Worm (Caenorhabditis elegans) whole organism, young adult: ENCODE measurements around the gene txt-2.
"Not testable (repeated sequence)": the region's sequence is repeated elsewhere in the genome, so short reads cannot be mapped to it uniquely, and the experiment has no call there.

Source experiments
- B0019.2 ChIP-seq: fragments of 200-800 bp; sonication (Bioruptor generic); conservative IDR thresholded peaks from 2 replicates; pipeline ENCODE4 v1.3.6; 2022; ENCODE audit warnings: missing genetic modification reagents, missing genetic modification characterization, missing compliant biosample characterization
- B0336.3 ChIP-seq: fragments of 200-800 bp; sonication (Bioruptor generic); IDR thresholded peaks from 2 replicates; pipeline ENCODE4 v1.3.6; 2022; ENCODE audit warnings: missing genetic modification characterization, missing compliant biosample characterization
- C17E4.6 ChIP-seq: fragments of 200-800 bp; sonication (Bioruptor generic); IDR thresholded peaks from 2 replicates; pipeline ENCODE4 v1.3.6; 2022; ENCODE audit warnings: missing genetic modification reagents, missing genetic modification characterization, missing compliant biosample characterization
- D2030.7 ChIP-seq: fragments of 200-800 bp; sonication (Bioruptor generic); IDR thresholded peaks from 2 replicates; pipeline ENCODE4 v1.3.6; 2022; ENCODE audit warnings: missing genetic modification reagents, missing genetic modification characterization, missing compliant biosample characterization
- F22D6.2 ChIP-seq: sonication (generic microtip); optimal IDR thresholded peaks from 2 replicates; lab custom pipeline; 2016; ENCODE audit warnings: mild to moderate bottlenecking, missing genetic modification characterization, missing compliant biosample characterization
- F33H1.4 ChIP-seq: fragments of 200-800 bp; sonication (Bioruptor generic); IDR thresholded peaks from 2 replicates; pipeline ENCODE4 v1.3.6; 2022; ENCODE audit warnings: missing genetic modification reagents, missing genetic modification characterization, missing compliant biosample characterization
- F39B2.1 ChIP-seq: fragments of 200-800 bp; sonication (Bioruptor generic); IDR thresholded peaks from 2 replicates; pipeline ENCODE4 v1.3.6; 2022; ENCODE audit warnings: missing genetic modification reagents, missing genetic modification characterization, missing compliant biosample characterization
- F49E8.2 ChIP-seq: sonication (generic microtip); optimal IDR thresholded peaks from 3 replicates; lab custom pipeline; 2017; ENCODE audit warnings: missing genetic modification characterization, mild to moderate bottlenecking, missing compliant biosample characterization, antibody characterized with exemption, moderate library complexity; ENCODE audit not compliant: insufficient read depth
- F57C9.4 ChIP-seq: sonication (generic microtip); optimal IDR thresholded peaks from 2 replicates; lab custom pipeline; 2017; ENCODE audit warnings: mild to moderate bottlenecking, missing genetic modification characterization, missing compliant biosample characterization
- T07F8.4 ChIP-seq: sonication (generic microtip); optimal IDR thresholded peaks from 2 replicates; lab custom pipeline; 2016; ENCODE audit warnings: mild to moderate bottlenecking, missing genetic modification characterization, moderate library complexity, missing compliant biosample characterization
- Y53G8AR.9 ChIP-seq: fragments of 200-800 bp; sonication (Bioruptor generic); conservative IDR thresholded peaks from 2 replicates; pipeline ENCODE4 v1.3.6; 2022; ENCODE audit warnings: missing genetic modification reagents, missing genetic modification characterization, missing compliant biosample characterization
- aptf-3 ChIP-seq: fragments of 200-800 bp; sonication (Bioruptor generic); IDR thresholded peaks from 2 replicates; pipeline ENCODE4 v1.3.6; 2022; ENCODE audit warnings: missing genetic modification characterization, missing compliant biosample characterization
- athp-1 ChIP-seq: sonication (generic microtip); optimal IDR thresholded peaks from 2 replicates; lab custom pipeline; 2017; ENCODE audit warnings: mild to moderate bottlenecking, missing genetic modification characterization, missing compliant biosample characterization
- ceh-100 ChIP-seq: fragments of 200-800 bp; sonication (Bioruptor generic); IDR thresholded peaks from 2 replicates; pipeline ENCODE4 v1.3.6; 2022; ENCODE audit warnings: missing genetic modification reagents, missing genetic modification characterization, missing compliant biosample characterization
- ceh-40 ChIP-seq: fragments of 200-800 bp; sonication (Bioruptor generic); IDR thresholded peaks from 2 replicates; pipeline ENCODE4 v1.3.6; 2022; ENCODE audit warnings: missing genetic modification characterization, missing compliant biosample characterization
- ceh-79 ChIP-seq: sonication (generic microtip); optimal IDR thresholded peaks from 2 replicates; lab custom pipeline; 2017; ENCODE audit warnings: mild to moderate bottlenecking, missing genetic modification characterization, missing compliant biosample characterization
- dox-1 ChIP-seq: fragments of 200-800 bp; sonication (Bioruptor generic); IDR thresholded peaks from 2 replicates; pipeline ENCODE4 v1.3.6; 2022; ENCODE audit warnings: missing genetic modification reagents, missing genetic modification characterization, missing compliant biosample characterization
- him-1 ChIP-seq: sonication (generic microtip); optimal IDR thresholded peaks from 2 replicates; lab custom pipeline; 2016; ENCODE audit warnings: missing genotype, missing genetic modification reagents, missing genetic modification characterization, missing compliant biosample characterization
- hmg-1.2 ChIP-seq: fragments of 200-800 bp; sonication (Bioruptor generic); IDR thresholded peaks from 2 replicates; pipeline ENCODE4 v1.3.6; 2022; ENCODE audit warnings: missing genetic modification reagents, missing genetic modification characterization, missing compliant biosample characterization
- lsy-27 ChIP-seq: sonication (generic microtip); optimal IDR thresholded peaks from 2 replicates; lab custom pipeline; 2017; ENCODE audit warnings: missing genetic modification characterization, mild to moderate bottlenecking, missing compliant biosample characterization, antibody characterized with exemption, missing genotype, borderline replicate concordance; ENCODE audit not compliant: insufficient read depth
- mel-28 ChIP-seq: sonication (generic microtip); optimal IDR thresholded peaks from 2 replicates; lab custom pipeline; 2016; ENCODE audit warnings: borderline replicate concordance, mild to moderate bottlenecking, missing genetic modification characterization, missing compliant biosample characterization
- nfya-1 ChIP-seq: sonication (generic microtip); optimal IDR thresholded peaks from 2 replicates; lab custom pipeline; 2017; ENCODE audit warnings: antibody characterized with exemption, missing compliant biosample characterization, missing genetic modification characterization, borderline replicate concordance; ENCODE audit not compliant: insufficient read depth
- nhr-27 ChIP-seq: fragments of 200-800 bp; sonication (Bioruptor generic); optimal IDR thresholded peaks from 2 replicates; lab custom pipeline; 2018; ENCODE audit warnings: mild to moderate bottlenecking, missing genetic modification characterization, moderate library complexity, missing compliant biosample characterization
- nhr-80 ChIP-seq: sonication (generic microtip); optimal IDR thresholded peaks from 2 replicates; lab custom pipeline; 2016; ENCODE audit warnings: missing genetic modification characterization, missing compliant biosample characterization
- nhr-90 ChIP-seq: sonication (generic microtip); optimal IDR thresholded peaks from 2 replicates; lab custom pipeline; 2016; ENCODE audit warnings: missing genotype, mild to moderate bottlenecking, missing genetic modification characterization, missing compliant biosample characterization
- sdz-38 ChIP-seq: sonication (generic microtip); optimal IDR thresholded peaks from 2 replicates; lab custom pipeline; 2016; ENCODE audit warnings: missing genotype, missing genetic modification characterization, missing compliant biosample characterization
- sea-2 ChIP-seq: fragments of 200-800 bp; sonication (Bioruptor generic); IDR thresholded peaks from 2 replicates; pipeline ENCODE4 v1.3.6; 2022; ENCODE audit warnings: missing genetic modification characterization, missing compliant biosample characterization
- somi-1 ChIP-seq: fragments of 200-800 bp; sonication (Bioruptor generic); optimal IDR thresholded peaks from 2 replicates; lab custom pipeline; 2018; ENCODE audit warnings: mild to moderate bottlenecking, missing genetic modification characterization, missing compliant biosample characterization
- unc-130 ChIP-seq: sonication (generic microtip); optimal IDR thresholded peaks from 2 replicates; lab custom pipeline; 2016; ENCODE audit warnings: missing genetic modification reagents, missing genetic modification characterization, missing compliant biosample characterization
- xnd-1 ChIP-seq: sonication (generic microtip); optimal IDR thresholded peaks from 2 replicates; lab custom pipeline; 2016; ENCODE audit warnings: missing genotype, missing genetic modification reagents, missing genetic modification characterization, missing compliant biosample characterization
- zim-3 ChIP-seq: sonication (generic microtip); optimal IDR thresholded peaks from 2 replicates; lab custom pipeline; 2017; ENCODE audit warnings: mild to moderate bottlenecking, missing genetic modification characterization, moderate library complexity, missing compliant biosample characterization
- ztf-18 ChIP-seq: sonication (generic microtip); optimal IDR thresholded peaks from 2 replicates; lab custom pipeline; 2016; ENCODE audit warnings: missing genotype, mild to moderate bottlenecking, missing genetic modification characterization, missing compliant biosample characterization
- ztf-3 ChIP-seq: fragments of 200-800 bp; sonication (Bioruptor generic); optimal IDR thresholded peaks from 2 replicates; lab custom pipeline; 2018; ENCODE audit warnings: mild to moderate bottlenecking, missing genetic modification characterization, missing compliant biosample characterization
- ztf-6 ChIP-seq: fragments of 200-800 bp; sonication (Bioruptor generic); IDR thresholded peaks from 2 replicates; pipeline ENCODE4 v1.3.6; 2022; ENCODE audit warnings: missing genetic modification reagents, missing genetic modification characterization, missing compliant biosample characterization

txt-2 gene

DNA sequence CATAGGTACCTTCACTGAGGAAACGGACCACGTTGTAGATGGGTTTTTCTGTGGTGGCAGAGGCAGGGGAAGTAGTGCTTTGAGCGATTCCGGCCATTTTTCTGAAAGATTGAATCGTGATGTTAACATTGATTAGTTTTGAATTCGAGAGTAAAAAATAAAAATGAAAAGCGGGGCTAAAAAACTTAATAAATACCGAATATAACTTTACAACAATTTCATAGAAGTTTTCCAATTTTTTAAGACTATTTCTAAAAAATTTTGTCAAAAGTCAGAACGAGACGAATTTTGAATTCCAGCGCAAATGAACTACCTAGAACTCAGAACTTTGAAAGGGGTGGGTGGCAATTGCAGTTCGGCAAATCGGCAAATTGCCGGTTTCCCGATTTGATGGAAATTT, 5.7 kb downstream of the txt-2 start, which contains the start of gene kin-33:
Gene kin-33, minus strand, starts transcription at position 101 of the 400 bp plus-strand sequence.
- no peak for TF ChIP-seq F57C9.4 (tag; lab: Kevin White, UChicago)
- TF ChIP-seq unc-130, result no peak
- TF ChIP-seq ceh-40 (GFP tag; lab: Robert Waterston, UW), result no peak
- no peak for TF ChIP-seq Y53G8AR.9
- no peak for TF ChIP-seq D2030.7 (GFP tag; lab: Robert Waterston, UW)
- no peak for TF ChIP-seq him-1 (tag; lab: Kevin White, UChicago)
- TF ChIP-seq ztf-3, result no peak
- no peak for TF ChIP-seq F49E8.2 (tag; lab: Kevin White, UChicago)
- TF ChIP-seq ztf-18, result no peak
- TF ChIP-seq, all 124 proteins: peak for 0

DNA sequence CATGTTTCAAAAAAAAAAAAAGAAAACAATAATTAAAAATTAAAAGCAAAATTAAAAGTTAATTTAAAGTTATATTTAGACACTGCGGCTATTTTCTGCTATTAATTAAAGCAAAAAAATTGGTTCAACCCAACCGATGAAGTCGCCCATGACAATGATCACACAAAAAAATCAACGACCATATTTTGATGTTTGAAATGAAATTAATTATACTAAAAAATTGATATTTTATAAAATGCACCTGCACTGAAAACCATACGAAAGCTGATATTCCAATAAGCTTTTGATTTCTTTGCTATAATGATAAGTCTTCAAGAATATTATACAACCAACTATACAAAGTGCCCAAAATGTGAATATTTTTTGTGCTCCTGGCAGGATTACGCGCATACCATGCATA, 20.7 kb downstream of the txt-2 start, which contains the start of gene srh-80:
Gene srh-80, plus strand, starts transcription at position 301 of the 400 bp plus-strand sequence.
- no peak for TF ChIP-seq F33H1.4 (GFP tag; lab: Robert Waterston, UW)
- TF ChIP-seq athp-1, result no peak
- TF ChIP-seq unc-130, result no peak
- no peak for TF ChIP-seq F39B2.1 (GFP tag; lab: Robert Waterston, UW)
- TF ChIP-seq nhr-27 (tag; lab: Kevin White, UChicago), result no peak
- TF ChIP-seq T07F8.4 (tag; lab: Kevin White, UChicago), result no peak
- TF ChIP-seq dox-1 (GFP tag; lab: Robert Waterston, UW), result no peak
- no peak for TF ChIP-seq ceh-79 (tag; lab: Kevin White, UChicago)
- no peak for TF ChIP-seq F22D6.2 (tag; lab: Kevin White, UChicago)

DNA sequence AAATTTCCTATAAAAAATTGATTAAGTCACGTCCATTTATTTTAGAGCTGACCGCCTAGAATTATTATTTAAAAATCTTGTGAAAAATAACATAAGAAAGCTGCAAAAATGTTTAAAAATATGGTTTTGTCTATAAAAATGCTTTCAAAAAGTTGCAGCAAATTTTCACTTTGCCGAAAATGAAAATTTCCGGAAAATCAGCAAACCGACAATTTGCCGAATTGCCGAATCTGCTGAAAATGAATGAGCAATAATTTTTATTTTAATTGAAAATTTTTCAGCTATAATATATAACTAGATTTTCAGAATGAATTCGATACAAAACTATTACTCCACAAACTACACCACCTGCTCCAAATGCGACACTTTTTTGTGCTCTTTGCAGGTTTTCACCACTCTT, 23.5 kb downstream of the txt-2 start, which contains the start of gene srh-78:
Gene srh-78, plus strand, starts transcription at position 301 of the 400 bp plus-strand sequence.
- TF ChIP-seq zim-3 (tag; lab: Kevin White, UChicago) (no peak), ztf-3 (no peak), somi-1 (GFP tag; lab: Kevin White, UChicago) (no peak), mel-28 (no peak), ztf-18 (no peak), ztf-6 (GFP tag; lab: Robert Waterston, UW) (no peak), B0019.2 (GFP tag; lab: Robert Waterston, UW) (no peak), sea-2 (GFP tag; lab: Robert Waterston, UW) (no peak), xnd-1 (no peak)
- TF ChIP-seq, all 124 proteins: peak for 0

DNA sequence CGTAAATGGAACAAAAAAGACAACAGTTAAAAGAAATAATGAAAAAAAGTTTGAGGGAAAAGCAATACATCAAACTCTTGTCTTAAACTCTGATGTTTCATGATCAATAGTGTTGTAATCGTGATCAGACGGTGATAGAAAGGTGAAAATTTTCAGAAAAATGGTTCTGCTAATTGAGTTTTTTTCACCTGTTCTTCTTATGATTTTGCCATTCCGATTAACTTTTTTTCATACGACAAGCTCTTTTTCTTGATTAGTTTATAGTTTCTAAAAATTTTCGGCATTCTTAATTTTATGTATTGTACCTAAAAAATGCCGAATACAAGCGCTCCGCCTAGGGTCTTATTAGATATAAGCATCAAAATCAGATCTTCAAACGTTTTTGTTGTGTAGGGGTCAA, 24.6 kb downstream of the txt-2 start:
- TF ChIP-seq B0336.3 (GFP tag; lab: Robert Waterston, UW) (no peak), nfya-1 (tag; lab: Kevin White, UChicago) (no peak), hmg-1.2 (no peak)

DNA sequence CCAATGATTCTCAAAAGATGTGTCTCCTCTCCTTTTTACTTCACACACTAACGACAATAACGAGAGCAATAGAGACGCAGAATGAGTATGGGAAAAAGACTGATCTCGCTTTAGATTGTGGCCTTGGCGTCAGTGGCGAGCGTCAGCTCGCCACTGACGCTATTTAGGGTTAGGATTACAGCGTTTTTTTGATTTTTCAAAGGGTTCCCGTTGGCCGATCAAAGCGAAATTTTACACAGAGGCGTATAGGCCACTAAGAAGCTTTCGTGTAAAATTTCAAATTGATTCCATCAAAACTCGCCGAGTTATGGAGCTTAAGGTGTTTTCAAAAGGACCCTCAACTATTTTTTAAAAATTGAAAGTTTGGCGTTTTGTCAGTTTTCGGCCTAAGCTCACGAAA, 27.6 kb downstream of the txt-2 start, which contains the start of gene DC2.5:
Gene DC2.5, minus strand, starts transcription at position 101 of the 400 bp plus-strand sequence.
- TF ChIP-seq sdz-38; athp-1; ceh-100 (GFP tag; lab: Robert Waterston, UW): not testable (repeated sequence)

DNA sequence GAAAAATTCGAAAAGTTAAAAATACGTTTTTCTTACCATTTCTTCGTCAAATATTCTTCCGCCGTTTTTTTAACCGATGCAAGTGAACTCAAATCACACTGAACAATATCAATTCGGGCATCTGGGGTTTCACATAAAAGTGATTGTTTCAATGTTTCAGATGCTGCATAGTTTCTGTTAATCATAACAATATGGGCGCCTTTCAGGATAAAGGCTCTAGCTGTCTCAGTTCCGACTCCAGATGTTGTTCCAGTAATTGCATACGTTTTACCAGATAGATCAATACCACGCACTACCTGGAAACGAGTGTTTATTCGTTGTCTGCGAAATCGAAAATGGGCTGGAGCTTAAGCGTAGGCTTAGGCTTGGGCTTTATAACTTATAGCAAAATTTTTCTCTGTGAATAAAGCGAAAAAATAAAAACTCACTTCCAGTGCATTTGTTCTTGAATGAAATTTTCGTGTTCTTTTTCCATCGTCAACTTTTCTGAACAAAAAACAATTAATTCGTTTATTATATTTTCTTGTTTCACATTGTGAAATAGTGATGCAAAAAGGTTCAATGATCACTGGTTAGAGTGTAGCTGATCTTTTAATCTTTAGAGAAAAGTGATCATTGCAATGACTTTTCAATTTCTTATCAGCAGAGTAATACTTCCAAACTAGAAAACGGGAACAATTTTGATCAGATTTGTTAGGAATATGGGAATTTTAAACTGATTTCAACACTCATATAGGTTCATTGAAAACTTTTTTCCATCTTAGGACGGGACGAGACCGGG, 28.7 kb downstream of the txt-2 start:
- TF ChIP-seq nhr-90 (tag; lab: Kevin White, UChicago) (no peak), aptf-3 (GFP tag; lab: Robert Waterston, UW) (no peak), C17E4.6 (no peak), nhr-80 (tag; lab: Kevin White, UChicago) (peak; percentile 51), F39B2.1 (GFP tag; lab: Robert Waterston, UW) (no peak), sdz-38 (no peak), lsy-27 (tag; lab: Kevin White, UChicago) (no peak)
